Worm (Caenorhabditis elegans) whole organism, midembryonic: Measurements from ENCODE around the gene eif-3.D.

ENCODE experiments used
- tab-1 ChIP-seq: fragments of 200-800 bp; sonication (Bioruptor generic); IDR thresholded peaks from 2 replicates; pipeline ENCODE4 v1.3.6; 2022; ENCODE audit warnings: missing genetic modification characterization, missing compliant biosample characterization
- ztf-23 ChIP-seq: fragments of 200-800 bp; sonication (Bioruptor generic); IDR thresholded peaks from 2 replicates; pipeline ENCODE4 v1.3.6; 2022; ENCODE audit warnings: missing genetic modification reagents, missing genetic modification characterization, missing compliant biosample characterization

- TF ChIP-seq tab-1 (GFP tag; lab: Robert Waterston, UW) (no peak), ztf-23 (GFP tag; lab: Robert Waterston, UW) (no peak)
Observed at ce11 chrIII:9004658-9005057, 33.3 kb upstream of the eif-3.D start.
